Worm (Caenorhabditis elegans) whole organism, L4 larva: Measurements from ENCODE around the gene cpr-1.

Source experiments
- nhr-11 ChIP-seq: fragments of 150-350 bp; optimal IDR thresholded peaks from 2 replicates; lab custom pipeline; 2014; ENCODE audit warnings: missing biosample characterization, missing genetic modification characterization
- vab-7 ChIP-seq: fragments of 200-800 bp; sonication (Bioruptor generic); IDR thresholded peaks from 2 replicates; pipeline ENCODE4 v1.3.6; 2022; ENCODE audit warnings: missing genetic modification reagents, missing genetic modification characterization, missing compliant biosample characterization

- TF ChIP-seq vab-7 (GFP tag; lab: Robert Waterston, UW) (no peak), nhr-11 (tag; lab: Kevin White, UChicago) (peak; percentile 13)
Observed at ce11 chrV:11982309-11982708, 7.0 kb downstream of the cpr-1 start, which contains the start of gene rpt-1.
